Worm (Caenorhabditis elegans): ENCODE results near the gene C29F4.3.

DNA sequence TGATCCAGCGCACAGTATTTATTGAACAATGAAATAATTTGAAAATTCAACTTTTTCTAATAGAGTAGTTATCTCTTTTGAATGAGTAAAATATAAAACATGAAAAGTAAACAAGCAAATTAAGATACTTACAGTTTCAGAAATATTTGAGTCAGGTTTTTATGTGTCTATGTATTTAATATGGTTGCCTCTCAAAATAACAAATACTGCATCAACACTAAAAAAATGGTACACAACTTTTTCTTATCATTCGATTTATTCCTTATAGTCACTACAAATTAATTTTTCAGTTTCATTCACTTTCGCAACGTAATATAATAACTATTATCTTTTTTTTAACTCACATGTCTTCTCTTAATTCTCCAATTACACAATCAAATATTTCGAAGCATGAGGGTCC lies 23.7 kb upstream of the C29F4.3 start:
- no peak for TF ChIP-seq tlf-1 (GFP tag; optimal IDR thresholded peaks at IDR 0.05)
- no peak for TF ChIP-seq pha-4 (tag; optimal IDR thresholded peaks at IDR 0.05)
- no peak for TF ChIP-seq ztf-25 (GFP tag; IDR thresholded peaks at IDR 0.05)
- no peak for TF ChIP-seq attf-6 (GFP tag; IDR thresholded peaks at IDR 0.05)
- TF ChIP-seq xnd-1 (tag; optimal IDR thresholded peaks at IDR 0.05), result no peak
- TF ChIP-seq nfya-2 (GFP tag; IDR thresholded peaks at IDR 0.05), result no peak
- no peak for TF ChIP-seq hrde-1 (tag; optimal IDR thresholded peaks at IDR 0.05; ENCODE audit: borderline replicate concordance)
- TF ChIP-seq K12H6.12 (tag; optimal IDR thresholded peaks at IDR 0.05), result no peak
- TF ChIP-seq Y67H2A.10 (GFP tag; conservative IDR thresholded peaks at IDR 0.05), result no peak
- TF ChIP-seq C17E4.6 (GFP tag; IDR thresholded peaks at IDR 0.05), result no peak
